Fruit fly (Drosophila melanogaster) whole organism, wandering third instar larva: ENCODE measurements around the gene Ssdp.

Experiments
- CG32264 ChIP-seq: fragments of 200-800 bp; sonication (Bioruptor generic); optimal IDR thresholded peaks from 2 replicates; lab custom pipeline; 2016; ENCODE audit warnings: missing biosample characterization, missing genetic modification characterization
- CG9705 ChIP-seq: fragments of 200-800 bp; sonication (Bioruptor generic); optimal IDR thresholded peaks from 2 replicates; lab custom pipeline; 2018; ENCODE audit warnings: missing biosample characterization, mild to moderate bottlenecking, missing genetic modification characterization
- Dfd ChIP-seq: fragments of >200 bp; optimal IDR thresholded peaks from 2 replicates; lab custom pipeline; 2017; ENCODE audit warnings: missing biosample characterization, missing genetic modification characterization
- GATAd ChIP-seq: sonication (Bioruptor generic); optimal IDR thresholded peaks from 2 replicates; lab custom pipeline; 2016; ENCODE audit warnings: missing biosample characterization, missing genetic modification characterization
- HLH106 ChIP-seq: fragments of 200-800 bp; optimal IDR thresholded peaks from 3 replicates; lab custom pipeline; 2019; ENCODE audit warnings: missing biosample characterization, mild to moderate bottlenecking, missing genetic modification characterization, moderate library complexity
- Hnf4 ChIP-seq: fragments of 200-800 bp; sonication (Bioruptor generic); optimal IDR thresholded peaks from 2 replicates; lab custom pipeline; 2016; ENCODE audit warnings: missing biosample characterization, mild to moderate bottlenecking, missing genetic modification characterization
- Hr78 ChIP-seq: fragments of >200 bp; optimal IDR thresholded peaks from 2 replicates; lab custom pipeline; 2017; ENCODE audit warnings: missing biosample characterization, missing genetic modification characterization
- Hr83 ChIP-seq: fragments of 200-300 bp; sonication (Bioruptor generic); optimal IDR thresholded peaks from 2 replicates; lab custom pipeline; 2016; ENCODE audit warnings: missing biosample characterization, mild to moderate bottlenecking, missing genetic modification characterization, moderate library complexity; ENCODE audit not compliant: poor library complexity, severe bottlenecking
- Jra ChIP-seq: sonication (Bioruptor generic); optimal IDR thresholded peaks from 2 replicates; lab custom pipeline; 2016; ENCODE audit warnings: missing biosample characterization, missing genetic modification characterization
- Mio ChIP-seq: sonication (Bioruptor generic); optimal IDR thresholded peaks from 2 replicates; lab custom pipeline; 2016; ENCODE audit warnings: missing biosample characterization, missing genetic modification characterization
- N ChIP-seq: fragments of >200 bp; optimal IDR thresholded peaks from 2 replicates; lab custom pipeline; 2018; ENCODE audit warnings: missing biosample characterization, missing external identifiers, missing genetic modification characterization
- Rel ChIP-seq, 2 experiments: fragments of 200-800 bp; sonication (Bioruptor generic) in 1 of 2; optimal IDR thresholded peaks; 2 replicates in 1 of 2; 3 replicates in 1 of 2; lab custom pipeline; 2016 to 2019; ENCODE audit warnings: mild to moderate bottlenecking in 2 of 2, missing biosample characterization in 2 of 2, missing genetic modification characterization in 2 of 2, moderate library complexity in 1 of 2
- Sp1 ChIP-seq: fragments of 200-800 bp; sonication (Bioruptor generic); optimal IDR thresholded peaks from 3 replicates; lab custom pipeline; 2019; ENCODE audit warnings: missing biosample characterization, mild to moderate bottlenecking, missing genetic modification characterization, moderate library complexity
- Vsx2 ChIP-seq: fragments of 200-300, 225-300 bp; sonication (Bioruptor generic); optimal IDR thresholded peaks from 2 replicates; lab custom pipeline; 2018; ENCODE audit warnings: missing biosample characterization, missing genetic modification characterization; ENCODE audit not compliant: partially characterized antibody
- br ChIP-seq: fragments of 200-800 bp; sonication (Bioruptor generic); optimal IDR thresholded peaks from 2 replicates; lab custom pipeline; 2016; ENCODE audit warnings: missing biosample characterization, missing genetic modification characterization
- brk ChIP-seq: fragments of 200-800 bp; sonication (Bioruptor generic); optimal IDR thresholded peaks from 2 replicates; lab custom pipeline; 2016; ENCODE audit warnings: missing biosample characterization, mild to moderate bottlenecking, missing genetic modification characterization
- dl ChIP-seq, 2 experiments: fragments of 175-275, 200-275 bp in 1 of 2; fragments of 200-275 bp in 1 of 2; sonication (Bioruptor generic); optimal IDR thresholded peaks; lab custom pipeline; 2018; ENCODE audit warnings: mild to moderate bottlenecking in 2 of 2, missing biosample characterization in 2 of 2, missing genetic modification characterization in 2 of 2, moderate library complexity in 2 of 2; ENCODE audit not compliant: partially characterized antibody in 2 of 2, insufficient read depth in 1 of 2
- dmrt93B ChIP-seq: fragments of 200-800 bp; sonication (Bioruptor generic); optimal IDR thresholded peaks from 2 replicates; lab custom pipeline; 2018; ENCODE audit warnings: missing biosample characterization, mild to moderate bottlenecking, missing genetic modification characterization
- ey ChIP-seq: fragments of 200-800 bp; sonication (Bioruptor generic); optimal IDR thresholded peaks from 2 replicates; lab custom pipeline; 2016; ENCODE audit warnings: missing biosample characterization, missing genetic modification characterization
- foxo ChIP-seq, 2 experiments: fragments of 200-800 bp; sonication (Bioruptor generic); optimal IDR thresholded peaks; 2 replicates in 1 of 2; 3 replicates in 1 of 2; lab custom pipeline; 2016 to 2017; ENCODE audit warnings: missing biosample characterization in 2 of 2, missing genetic modification characterization in 2 of 2
- fru ChIP-seq: fragments of 200-800 bp; sonication (Bioruptor generic); optimal IDR thresholded peaks from 3 replicates; lab custom pipeline; 2016; ENCODE audit warnings: missing biosample characterization, mild to moderate bottlenecking, missing genetic modification characterization
- h ChIP-seq: fragments of 200-800 bp; sonication (Bioruptor generic); optimal IDR thresholded peaks from 3 replicates; lab custom pipeline; 2016; ENCODE audit warnings: missing biosample characterization, mild to moderate bottlenecking, missing genetic modification characterization
- jim ChIP-seq: fragments of 175-275, 200-325 bp; sonication (Bioruptor generic); optimal IDR thresholded peaks from 2 replicates; lab custom pipeline; 2016; ENCODE audit warnings: missing biosample characterization, mild to moderate bottlenecking, missing genetic modification characterization
- pan ChIP-seq: fragments of >200 bp; optimal IDR thresholded peaks from 2 replicates; lab custom pipeline; 2017
- psq ChIP-seq: fragments of 200-800 bp; sonication (Bioruptor generic); optimal IDR thresholded peaks from 3 replicates; lab custom pipeline; 2017; ENCODE audit warnings: missing biosample characterization, mild to moderate bottlenecking, missing genetic modification characterization, moderate library complexity
- sage ChIP-seq: fragments of 200-800 bp; sonication (Bioruptor generic); optimal IDR thresholded peaks from 2 replicates; lab custom pipeline; 2016; ENCODE audit warnings: missing biosample characterization, mild to moderate bottlenecking, missing genetic modification characterization
- usp ChIP-seq: fragments of >200 bp; optimal IDR thresholded peaks from 2 replicates; lab custom pipeline; 2017; ENCODE audit warnings: missing biosample characterization, missing genetic modification characterization
- woc ChIP-seq: sonication (Bioruptor generic); optimal IDR thresholded peaks from 2 replicates; lab custom pipeline; 2016; ENCODE audit warnings: missing biosample characterization, mild to moderate bottlenecking, missing genetic modification characterization

The Ssdp gene

dm6 chr3R:18157459-18157858 is 41.9 kb downstream of the Ssdp start:
- TF ChIP-seq foxo (GFP tag; optimal IDR thresholded peaks at IDR 0.05; lab: Kevin White, UChicago) (peak in 1 of 2 experiments; percentile 2), dmrt93B (GFP tag; lab: Kevin White, UChicago) (peak; percentile 30), psq (GFP tag; lab: Kevin White, UChicago) (no peak), HLH106 (tag; lab: Kevin White, UChicago) (peak; percentile 38), Sp1 (GFP tag; lab: Kevin White, UChicago) (peak; percentile 40), br (no peak)

- TF ChIP-seq Jra (GFP tag; lab: Kevin White, UChicago) (no peak), dmrt93B (GFP tag; lab: Kevin White, UChicago) (no peak), dl (GFP tag; optimal IDR thresholded peaks at IDR 0.05; lab: Kevin White, UChicago; ENCODE audit: insufficient read depth in 1 of 2, partially characterized antibody in 2 of 2) (no peak), woc (GFP tag; lab: Kevin White, UChicago) (no peak), brk (GFP tag; lab: Kevin White, UChicago) (no peak), Hnf4 (GFP tag; lab: Kevin White, UChicago) (no peak), CG9705 (no peak), GATAd (no peak), Rel (GFP tag; optimal IDR thresholded peaks at IDR 0.05; lab: Kevin White, UChicago) (no peak), Rel (tag; optimal IDR thresholded peaks at IDR 0.05; lab: Kevin White, UChicago) (no peak)
Observed at dm6 chr3R:18156608-18157007, 42.8 kb downstream of the Ssdp start.

- TF ChIP-seq Dfd (GFP tag; lab: Kevin White, UChicago) (peak; percentile 5), pan (lab: Kevin White, UChicago) (no peak)
- TF ChIP-seq, all 38 proteins: peak for 1
Observed at dm6 chr3R:18153698-18154097, 45.7 kb downstream of the Ssdp start.

- TF ChIP-seq usp (GFP tag; lab: Kevin White, UChicago) = no peak
- no peak for TF ChIP-seq br
- no peak for TF ChIP-seq Sp1 (GFP tag; lab: Kevin White, UChicago)
- TF ChIP-seq Hr83 (GFP tag; lab: Kevin White, UChicago) = no peak
- no peak for TF ChIP-seq CG32264 (GFP tag; lab: Kevin White, UChicago)
- TF ChIP-seq Vsx2 (GFP tag; lab: Kevin White, UChicago) = no peak
- TF ChIP-seq CG9705 = no peak
- TF ChIP-seq dmrt93B (GFP tag; lab: Kevin White, UChicago) = no peak
- TF ChIP-seq Hnf4 (GFP tag; lab: Kevin White, UChicago) = no peak
- no peak for TF ChIP-seq h (GFP tag; lab: Kevin White, UChicago)
- no peak for TF ChIP-seq fru (GFP tag; lab: Kevin White, UChicago)
- no peak for TF ChIP-seq woc (GFP tag; lab: Kevin White, UChicago)
- TF ChIP-seq Dfd (GFP tag; lab: Kevin White, UChicago) = no peak
- TF ChIP-seq ey (GFP tag; lab: Kevin White, UChicago) = no peak
- no peak for TF ChIP-seq N (GFP tag; lab: Kevin White, UChicago)
- no peak for TF ChIP-seq sage (GFP tag; lab: Kevin White, UChicago)
- no peak for TF ChIP-seq jim (GFP tag; lab: Kevin White, UChicago)
- no peak for TF ChIP-seq Hr78 (GFP tag; lab: Kevin White, UChicago)
- no peak for TF ChIP-seq Jra (GFP tag; lab: Kevin White, UChicago)
- TF ChIP-seq dl (GFP tag; optimal IDR thresholded peaks at IDR 0.05; lab: Kevin White, UChicago; ENCODE audit: insufficient read depth in 1 of 2, partially characterized antibody in 2 of 2) = no peak
Observed at dm6 chr3R:18151820-18152219, 47.6 kb downstream of the Ssdp start, which contains the start of gene CG14316. TSS of gene CG14316 (plus strand) at chr3R:18152120.

dm6 chr3R:18146629-18147028 is 52.8 kb downstream of the Ssdp start:
- TF ChIP-seq fru (GFP tag; lab: Kevin White, UChicago) = peak; percentile 6
- TF ChIP-seq Mio (GFP tag; lab: Kevin White, UChicago) = no peak

- no peak for TF ChIP-seq Hr78 (GFP tag; lab: Kevin White, UChicago)
- TF ChIP-seq ey (GFP tag; lab: Kevin White, UChicago) = no peak
- no peak for TF ChIP-seq h (GFP tag; lab: Kevin White, UChicago)
- no peak for TF ChIP-seq Vsx2 (GFP tag; lab: Kevin White, UChicago)
- TF ChIP-seq Hr83 (GFP tag; lab: Kevin White, UChicago) = no peak
- TF ChIP-seq Dfd (GFP tag; lab: Kevin White, UChicago) = no peak
Observed at dm6 chr3R:18144853-18145252, 54.5 kb downstream of the Ssdp start.
